Fruit fly (Drosophila melanogaster): Measurements from ENCODE around the gene Osi11.

- TF ChIP-seq kay (GFP tag; ENCODE audit: borderline replicate concordance): no peak
- TF ChIP-seq tj (GFP tag; optimal IDR thresholded peaks at IDR 0.05): no peak
- no peak for TF ChIP-seq Clk (GFP tag; optimal IDR thresholded peaks at IDR 0.05)
- no peak for TF ChIP-seq cnc (optimal IDR thresholded peaks at IDR 0.05)
These were observed 1.4 kb upstream of the Osi11 start for dm6 chr3R:6269986-6270385.

Measured in whole organism, adult.